Worm (Caenorhabditis elegans) whole organism, L3 larva: ENCODE data around the gene fipr-9.

Experiments used
- R02D3.7 ChIP-seq: fragments of 150-350 bp; optimal IDR thresholded peaks from 2 replicates; lab custom pipeline; 2014; ENCODE audit warnings: missing biosample characterization, missing genetic modification characterization
- ZK546.5 ChIP-seq: sonication (generic microtip); optimal IDR thresholded peaks from 2 replicates; lab custom pipeline; 2017; ENCODE audit warnings: missing biosample characterization, missing genetic modification characterization
- ama-1 ChIP-seq: fragments of 150-350 bp; optimal IDR thresholded peaks from 2 replicates; lab custom pipeline; 2018
- ceh-28 ChIP-seq: fragments of 150-350 bp; optimal IDR thresholded peaks from 2 replicates; lab custom pipeline; 2014; ENCODE audit warnings: missing biosample characterization, missing genetic modification reagents, missing genetic modification characterization
- ceh-82 ChIP-seq: fragments of 150-350 bp; optimal IDR thresholded peaks from 2 replicates; lab custom pipeline; 2014; ENCODE audit warnings: missing biosample characterization, missing genetic modification characterization
- ceh-9 ChIP-seq: sonication (generic microtip); optimal IDR thresholded peaks from 2 replicates; lab custom pipeline; 2018; ENCODE audit warnings: missing biosample characterization, missing genetic modification characterization
- egl-5 ChIP-seq: fragments of 150-350 bp; optimal IDR thresholded peaks from 2 replicates; lab custom pipeline; 2017; ENCODE audit warnings: missing biosample characterization, missing genetic modification reagents, missing genetic modification characterization, inconsistent platforms
- elt-2 ChIP-seq: sonication (generic microtip); optimal IDR thresholded peaks from 2 replicates; lab custom pipeline; 2016; ENCODE audit warnings: missing genetic modification reagents, mild to moderate bottlenecking, missing genetic modification characterization, missing compliant biosample characterization
- elt-3 ChIP-seq, 3 experiments: fragments of 150-350 bp in 1 of 3; sonication (generic microtip) in 2 of 3; optimal IDR thresholded peaks; 2 replicates in 2 of 3; 4 replicates in 1 of 3; lab custom pipeline; 2014 to 2017; ENCODE audit warnings: missing biosample characterization in 3 of 3, missing genetic modification characterization in 3 of 3
- fkh-10 ChIP-seq: sonication (generic microtip); optimal IDR thresholded peaks from 2 replicates; lab custom pipeline; 2017; ENCODE audit warnings: missing biosample characterization, missing genetic modification reagents, missing genetic modification characterization
- fos-1 ChIP-seq: fragments of 150-350 bp; optimal IDR thresholded peaks from 2 replicates; lab custom pipeline; 2014; ENCODE audit warnings: missing biosample characterization, missing genetic modification characterization
- hmg-11 ChIP-seq: sonication (generic microtip); optimal IDR thresholded peaks from 2 replicates; lab custom pipeline; 2016; ENCODE audit warnings: missing genetic modification characterization, missing compliant biosample characterization
- lin-15B ChIP-seq: fragments of 150-350 bp; optimal IDR thresholded peaks from 2 replicates; lab custom pipeline; 2014; ENCODE audit warnings: missing biosample characterization, missing genetic modification characterization
- lin-39 ChIP-seq: fragments of 150-350 bp; optimal IDR thresholded peaks from 2 replicates; lab custom pipeline; 2018; ENCODE audit warnings: missing biosample characterization, missing genetic modification reagents, missing genetic modification characterization
- mdl-1 ChIP-seq: fragments of 150-350 bp; optimal IDR thresholded peaks from 2 replicates; lab custom pipeline; 2014; ENCODE audit warnings: missing biosample characterization, missing genetic modification characterization
- mml-1 ChIP-seq: fragments of 150-350 bp; sonication (generic microtip); optimal IDR thresholded peaks from 3 replicates; lab custom pipeline; 2014; ENCODE audit warnings: missing biosample characterization, missing genetic modification characterization
- nfya-1 ChIP-seq: sonication (generic microtip); optimal IDR thresholded peaks from 2 replicates; lab custom pipeline; 2017; ENCODE audit warnings: missing genetic modification characterization, mild to moderate bottlenecking, missing compliant biosample characterization, antibody characterized with exemption, moderate library complexity; ENCODE audit not compliant: insufficient read depth
- nhr-11 ChIP-seq: fragments of 150-350 bp; optimal IDR thresholded peaks from 2 replicates; lab custom pipeline; 2014; ENCODE audit warnings: missing biosample characterization, missing genetic modification characterization
- nhr-237 ChIP-seq: fragments of 150-350 bp; optimal IDR thresholded peaks from 2 replicates; lab custom pipeline; 2014; ENCODE audit warnings: missing biosample characterization, missing genetic modification characterization
- nhr-25 ChIP-seq: sonication (generic microtip); optimal IDR thresholded peaks from 2 replicates; lab custom pipeline; 2017; ENCODE audit warnings: missing biosample characterization, missing genetic modification characterization
- nhr-28 ChIP-seq: fragments of 150-350 bp; optimal IDR thresholded peaks from 2 replicates; lab custom pipeline; 2014; ENCODE audit warnings: missing biosample characterization, missing genetic modification characterization
- nhr-67 ChIP-seq: fragments of 150-350 bp; optimal IDR thresholded peaks from 2 replicates; lab custom pipeline; 2014; ENCODE audit warnings: missing biosample characterization, missing genetic modification characterization
- nhr-77 ChIP-seq: fragments of 150-350 bp; optimal IDR thresholded peaks from 2 replicates; lab custom pipeline; 2014; ENCODE audit warnings: missing biosample characterization, missing genetic modification characterization
- pha-4 ChIP-seq: fragments of 150-350 bp; optimal IDR thresholded peaks from 2 replicates; lab custom pipeline; 2014; ENCODE audit warnings: missing biosample characterization, missing genetic modification reagents, missing genetic modification characterization
- pqm-1 ChIP-seq: fragments of 150-350 bp; optimal IDR thresholded peaks from 2 replicates; lab custom pipeline; 2017; ENCODE audit warnings: missing biosample characterization, missing genetic modification characterization, inconsistent platforms
- sea-2 ChIP-seq: fragments of 150-350 bp; sonication (generic microtip); optimal IDR thresholded peaks from 4 replicates; lab custom pipeline; 2014; ENCODE audit warnings: missing biosample characterization, missing genetic modification reagents, missing genetic modification characterization
- skn-1 ChIP-seq: fragments of 150-350 bp; optimal IDR thresholded peaks from 2 replicates; lab custom pipeline; 2014; ENCODE audit warnings: missing biosample characterization, missing genetic modification characterization
- snpc-4 ChIP-seq: fragments of 150-350 bp; optimal IDR thresholded peaks from 2 replicates; lab custom pipeline; 2014; ENCODE audit warnings: missing biosample characterization, missing genetic modification characterization
- unc-39 ChIP-seq: sonication (generic microtip); optimal IDR thresholded peaks from 4 replicates; lab custom pipeline; 2017; ENCODE audit warnings: missing biosample characterization, missing genetic modification characterization
- zag-1 ChIP-seq: fragments of 150-350 bp; optimal IDR thresholded peaks from 2 replicates; lab custom pipeline; 2014; ENCODE audit warnings: missing biosample characterization, missing genetic modification characterization

fipr-9 gene

ce11 chrV:10237959-10238444 lies 16.5 kb downstream of the fipr-9 start:
- TF ChIP-seq ama-1 (lab: Kevin White, UChicago) (peak; percentile 6), skn-1 (tag; lab: Kevin White, UChicago) (no peak), ceh-9 (tag; lab: Kevin White, UChicago) (no peak), fkh-10 (GFP tag; lab: Kevin White, UChicago) (no peak), elt-3 (tag; optimal IDR thresholded peaks at IDR 0.05; lab: Kevin White, UChicago) (no peak), fos-1 (tag; lab: Kevin White, UChicago) (no peak)

ce11 chrV:10238665-10239064 lies 17.2 kb downstream of the fipr-9 start, which contains the start of gene fubl-1:
Gene fubl-1, minus strand, starts transcription at chrV:10238866.
- peak; percentile 9 for TF ChIP-seq hmg-11
- TF ChIP-seq lin-15B: peak; percentile 73
- peak; percentile 39 for TF ChIP-seq ama-1 (lab: Kevin White, UChicago)
- TF ChIP-seq nfya-1 (tag; lab: Kevin White, UChicago): peak; percentile 50
- no peak for TF ChIP-seq mml-1 (tag; lab: Kevin White, UChicago)
- TF ChIP-seq fos-1 (tag; lab: Kevin White, UChicago): no peak
- peak; percentile 2 for TF ChIP-seq elt-2 (tag; lab: Kevin White, UChicago)
- TF ChIP-seq pha-4 (tag; lab: Kevin White, UChicago): peak; percentile 6
- TF ChIP-seq ceh-82: no peak
- TF ChIP-seq lin-39 (tag; lab: Kevin White, UChicago): peak; percentile 61

ce11 chrV:10239861-10240260 lies 18.4 kb downstream of the fipr-9 start, which contains the start of gene fipr-8:
Gene fipr-8, minus strand, starts transcription at chrV:10239961.
- TF ChIP-seq ceh-82: no peak
- no peak for TF ChIP-seq nhr-28
- TF ChIP-seq nhr-237: no peak
- TF ChIP-seq R02D3.7 (tag; lab: Kevin White, UChicago): no peak
- TF ChIP-seq egl-5 (tag; lab: Kevin White, UChicago): no peak
- no peak for TF ChIP-seq ZK546.5 (tag; lab: Kevin White, UChicago)

- TF ChIP-seq nhr-25 (tag; lab: Kevin White, UChicago): no peak
- no peak for TF ChIP-seq nhr-67 (tag; lab: Kevin White, UChicago)
- TF ChIP-seq hmg-11: no peak
- no peak for TF ChIP-seq ceh-9 (tag; lab: Kevin White, UChicago)
- TF ChIP-seq snpc-4 (tag; lab: Kevin White, UChicago): no peak
Measured at ce11 chrV:10241121-10241803, 19.8 kb downstream of the fipr-9 start, which contains the start of the genes C12D8.21 and col-148. Gene C12D8.21, minus strand, starts transcription at chrV:10241188. Gene col-148, plus strand, starts transcription at chrV:10241753.

- TF ChIP-seq ceh-82 (no peak), fos-1 (tag; lab: Kevin White, UChicago) (no peak), mdl-1 (no peak)
Measured at ce11 chrV:10243105-10243504, 21.6 kb downstream of the fipr-9 start, which contains the start of gene C12D8.9. Gene C12D8.9, minus strand, starts transcription at chrV:10243205.

- no peak for TF ChIP-seq snpc-4 (tag; lab: Kevin White, UChicago)
- TF ChIP-seq sea-2 (GFP tag; lab: Kevin White, UChicago): no peak
- peak; percentile 2 for TF ChIP-seq pqm-1
- no peak for TF ChIP-seq unc-39 (tag; lab: Kevin White, UChicago)
- TF ChIP-seq ceh-28: no peak
- peak; percentile 68 for TF ChIP-seq elt-2 (tag; lab: Kevin White, UChicago)
- no peak for TF ChIP-seq zag-1 (tag; lab: Kevin White, UChicago)
- no peak for TF ChIP-seq nhr-77 (tag; lab: Kevin White, UChicago)
- no peak for TF ChIP-seq nhr-11
- TF ChIP-seq nhr-237: no peak
Measured at ce11 chrV:10244018-10244720, 22.7 kb downstream of the fipr-9 start.
